Worm (Caenorhabditis elegans) whole organism, L1 larva: ENCODE data around the gene T24C4.3.
A peak's percentile ranks its signal among the peaks of the same experiment; 100 is the strongest.

Experiments
- aha-1 ChIP-seq: fragments of 150-350 bp; optimal IDR thresholded peaks from 2 replicates; lab custom pipeline; 2014; ENCODE audit warnings: missing biosample characterization, missing genetic modification characterization
- ama-1 ChIP-seq: fragments of 150-350 bp; optimal IDR thresholded peaks from 2 replicates; lab custom pipeline; 2014
- ceh-8 ChIP-seq: fragments of 200-800 bp; sonication (Bioruptor generic); optimal IDR thresholded peaks from 2 replicates; lab custom pipeline; 2018; ENCODE audit warnings: mild to moderate bottlenecking, missing genetic modification characterization, moderate library complexity, missing compliant biosample characterization
- ceh-82 ChIP-seq, 3 experiments: fragments of 150-350 bp in 1 of 3; sonication (generic microtip) in 2 of 3; optimal IDR thresholded peaks; 2 replicates each; lab custom pipeline; 2014 to 2017; ENCODE audit warnings: missing biosample characterization in 3 of 3, missing genetic modification characterization in 3 of 3
- ceh-88 ChIP-seq: fragments of 200-800 bp; sonication (Bioruptor generic); IDR thresholded peaks from 2 replicates; pipeline ENCODE4 v1.3.6; 2022; ENCODE audit warnings: missing genetic modification characterization, missing compliant biosample characterization
- ceh-90 ChIP-seq: sonication (generic microtip); optimal IDR thresholded peaks from 2 replicates; lab custom pipeline; 2016; ENCODE audit warnings: missing genetic modification characterization, missing compliant biosample characterization
- ces-1 ChIP-seq: fragments of 150-350 bp; optimal IDR thresholded peaks from 2 replicates; lab custom pipeline; 2014; ENCODE audit warnings: missing biosample characterization, missing genetic modification reagents, missing genetic modification characterization
- dpl-1 ChIP-seq, 3 experiments: fragments of 150-350 bp in 2 of 3; sonication (generic microtip) in 1 of 3; optimal IDR thresholded peaks; 2 replicates each; lab custom pipeline; 2014 to 2017; ENCODE audit warnings: missing biosample characterization in 3 of 3, missing genetic modification characterization in 3 of 3, missing genetic modification reagents in 3 of 3
- dsc-1 ChIP-seq: sonication (generic microtip); optimal IDR thresholded peaks from 2 replicates; lab custom pipeline; 2016; ENCODE audit warnings: mild to moderate bottlenecking, missing genetic modification characterization, missing compliant biosample characterization
- efl-3 ChIP-seq: fragments of 200-800 bp; sonication (Bioruptor generic); optimal IDR thresholded peaks from 2 replicates; lab custom pipeline; 2018; ENCODE audit warnings: mild to moderate bottlenecking, missing genetic modification characterization, missing compliant biosample characterization
- egl-27 ChIP-seq, 2 experiments: fragments of 150-350 bp in 1 of 2; sonication (generic microtip); optimal IDR thresholded peaks; 3 replicates each; lab custom pipeline; 2017 to 2018; ENCODE audit warnings: missing biosample characterization in 2 of 2, missing genetic modification characterization in 2 of 2, missing genetic modification reagents in 2 of 2
- fkh-8 ChIP-seq: sonication (generic microtip); optimal IDR thresholded peaks from 2 replicates; lab custom pipeline; 2016; ENCODE audit warnings: mild to moderate bottlenecking, missing genetic modification characterization, missing compliant biosample characterization
- grh-1 ChIP-seq: fragments of 200-800 bp; sonication (Bioruptor generic); IDR thresholded peaks from 2 replicates; pipeline ENCODE4 v1.3.6; 2022; ENCODE audit warnings: missing genetic modification reagents, missing genetic modification characterization, missing compliant biosample characterization
- hlh-17 ChIP-seq: fragments of 200-800 bp; sonication (Bioruptor generic); optimal IDR thresholded peaks from 2 replicates; lab custom pipeline; 2018; ENCODE audit warnings: missing genetic modification characterization, mild to moderate bottlenecking, missing compliant biosample characterization, moderate library complexity, borderline replicate concordance
- hpl-2 ChIP-seq: fragments of 150-350 bp; optimal IDR thresholded peaks from 2 replicates; lab custom pipeline; 2014; ENCODE audit warnings: missing biosample characterization, missing genetic modification reagents, missing genetic modification characterization
- lin-13 ChIP-seq: fragments of 150-350 bp; optimal IDR thresholded peaks from 2 replicates; lab custom pipeline; 2014; ENCODE audit warnings: missing biosample characterization, missing genetic modification reagents, missing genetic modification characterization
- lin-15B ChIP-seq: fragments of 150-350 bp; sonication (generic microtip); optimal IDR thresholded peaks from 3 replicates; lab custom pipeline; 2014; ENCODE audit warnings: missing biosample characterization, missing genetic modification characterization
- lin-39 ChIP-seq: fragments of 150-350 bp; optimal IDR thresholded peaks from 2 replicates; lab custom pipeline; 2014; ENCODE audit warnings: missing biosample characterization, missing genetic modification reagents, missing genetic modification characterization
- lsy-2 ChIP-seq, 2 experiments: fragments of 150-350 bp; optimal IDR thresholded peaks; 2 replicates each; lab custom pipeline; 2014; ENCODE audit warnings: missing biosample characterization in 2 of 2, missing genetic modification characterization in 2 of 2
- mef-2 ChIP-seq: fragments of 150-350 bp; optimal IDR thresholded peaks from 2 replicates; lab custom pipeline; 2014; ENCODE audit warnings: missing biosample characterization, missing genetic modification characterization
- nhr-19 ChIP-seq: fragments of 200-800 bp; sonication (Bioruptor generic); conservative IDR thresholded peaks from 2 replicates; pipeline ENCODE4 v1.3.6; 2022; ENCODE audit warnings: missing genetic modification characterization, missing compliant biosample characterization
- nhr-20 ChIP-seq: sonication (generic microtip); optimal IDR thresholded peaks from 2 replicates; lab custom pipeline; 2016; ENCODE audit warnings: mild to moderate bottlenecking, missing genetic modification characterization, missing compliant biosample characterization
- nhr-237 ChIP-seq: fragments of 150-350 bp; optimal IDR thresholded peaks from 2 replicates; lab custom pipeline; 2014; ENCODE audit warnings: missing biosample characterization, missing genetic modification characterization
- nhr-47 ChIP-seq: sonication (generic microtip); optimal IDR thresholded peaks from 2 replicates; lab custom pipeline; 2016; ENCODE audit warnings: mild to moderate bottlenecking, missing genetic modification characterization, moderate library complexity, missing compliant biosample characterization
- nhr-71 ChIP-seq: sonication (generic microtip); optimal IDR thresholded peaks from 2 replicates; lab custom pipeline; 2016; ENCODE audit warnings: mild to moderate bottlenecking, missing genetic modification characterization, moderate library complexity, missing compliant biosample characterization
- nhr-76 ChIP-seq: sonication (generic microtip); optimal IDR thresholded peaks from 2 replicates; lab custom pipeline; 2017; ENCODE audit warnings: missing biosample characterization, missing genetic modification characterization
- nhr-77 ChIP-seq: fragments of 150-350 bp; optimal IDR thresholded peaks from 2 replicates; lab custom pipeline; 2014; ENCODE audit warnings: missing biosample characterization, missing genetic modification characterization
- nhr-85 ChIP-seq: sonication (generic microtip); peaks from one replicate; lab custom pipeline; 2016; ENCODE audit warnings: missing genetic modification characterization, inconsistent platforms, missing compliant biosample characterization
- nhr-90 ChIP-seq: sonication (generic microtip); optimal IDR thresholded peaks from 2 replicates; lab custom pipeline; 2016; ENCODE audit warnings: mild to moderate bottlenecking, missing genetic modification characterization, missing compliant biosample characterization; ENCODE audit not compliant: poor library complexity
- pax-3 ChIP-seq: fragments of 200-800 bp; sonication (Bioruptor generic); optimal IDR thresholded peaks from 2 replicates; lab custom pipeline; 2018; ENCODE audit warnings: mild to moderate bottlenecking, missing genetic modification characterization, moderate library complexity, missing compliant biosample characterization
- pqm-1 ChIP-seq: sonication (generic microtip); optimal IDR thresholded peaks from 3 replicates; lab custom pipeline; 2017; ENCODE audit warnings: missing biosample characterization, missing genetic modification characterization
- skn-1 ChIP-seq: fragments of 150-350 bp; optimal IDR thresholded peaks from 2 replicates; lab custom pipeline; 2014; ENCODE audit warnings: missing biosample characterization, missing genetic modification characterization
- snpc-4 ChIP-seq: fragments of 150-350 bp; optimal IDR thresholded peaks from 2 replicates; lab custom pipeline; 2014; ENCODE audit warnings: missing biosample characterization, missing genetic modification characterization
- snu-23 ChIP-seq: sonication (generic microtip); optimal IDR thresholded peaks from 2 replicates; lab custom pipeline; 2016; ENCODE audit warnings: missing genetic modification characterization, missing compliant biosample characterization
- sox-4 ChIP-seq: sonication (generic microtip); optimal IDR thresholded peaks from 2 replicates; lab custom pipeline; 2016; ENCODE audit warnings: missing genetic modification characterization, missing compliant biosample characterization
- sptf-1 ChIP-seq: fragments of 150-350 bp; optimal IDR thresholded peaks from 2 replicates; lab custom pipeline; 2014; ENCODE audit warnings: missing biosample characterization, missing genetic modification characterization
- tbx-2 ChIP-seq: sonication (generic microtip); optimal IDR thresholded peaks from 2 replicates; lab custom pipeline; 2016; ENCODE audit warnings: missing genetic modification characterization, missing compliant biosample characterization
- unc-130 ChIP-seq: fragments of 150-350 bp; optimal IDR thresholded peaks from 2 replicates; lab custom pipeline; 2017; ENCODE audit warnings: missing biosample characterization, missing genetic modification characterization, inconsistent platforms
- unc-30 ChIP-seq: sonication (generic microtip); optimal IDR thresholded peaks from 2 replicates; lab custom pipeline; 2017; ENCODE audit warnings: missing biosample characterization, missing genetic modification characterization
- unc-62 ChIP-seq: fragments of 150-350 bp; optimal IDR thresholded peaks from 2 replicates; lab custom pipeline; 2014; ENCODE audit warnings: missing biosample characterization, missing genetic modification reagents, missing genetic modification characterization
- unc-86 ChIP-seq: sonication (generic microtip); optimal IDR thresholded peaks from 2 replicates; lab custom pipeline; 2016; ENCODE audit warnings: missing genetic modification characterization, missing compliant biosample characterization
- unc-98 ChIP-seq: fragments of 200-800 bp; sonication (Bioruptor generic); IDR thresholded peaks from 2 replicates; pipeline ENCODE4 v1.3.6; 2022; ENCODE audit warnings: missing genetic modification characterization, missing compliant biosample characterization
- xbp-1 ChIP-seq: sonication (generic microtip); optimal IDR thresholded peaks from 2 replicates; lab custom pipeline; 2016; ENCODE audit warnings: missing genetic modification characterization, missing compliant biosample characterization
- zag-1 ChIP-seq: fragments of 150-350 bp; optimal IDR thresholded peaks from 2 replicates; lab custom pipeline; 2014; ENCODE audit warnings: missing biosample characterization, missing genetic modification characterization
- ztf-11 ChIP-seq, 2 experiments: sonication (generic microtip); optimal IDR thresholded peaks; 2 replicates each; lab custom pipeline; 2016 to 2017; ENCODE audit warnings: missing genetic modification characterization in 2 of 2, missing biosample characterization in 1 of 2, missing compliant biosample characterization in 1 of 2

T24C4.3 gene

DNA sequence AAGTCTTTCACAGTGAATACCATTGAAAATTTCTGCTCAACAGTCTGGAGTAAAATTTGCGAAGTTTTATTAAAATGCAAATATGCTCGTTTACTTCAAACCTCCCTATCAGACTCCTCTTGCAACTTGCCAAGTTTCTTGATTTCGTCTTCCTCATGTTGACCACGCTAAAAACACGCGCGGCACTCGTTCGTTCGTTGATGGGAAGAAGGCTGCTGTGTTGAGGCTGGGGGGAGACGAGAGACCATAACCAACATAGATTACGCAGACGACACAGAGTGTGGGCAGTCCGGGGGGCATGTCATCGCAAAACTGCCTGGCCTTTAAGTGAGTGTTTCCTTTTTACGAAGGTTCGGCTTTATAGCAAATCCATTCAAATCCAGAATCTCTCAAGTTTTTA lies 28.3 kb downstream of the T24C4.3 start (continued):
- TF ChIP-seq efl-3, result no peak
- TF ChIP-seq unc-86 (tag; lab: Kevin White, UChicago), result no peak
- TF ChIP-seq zag-1 (tag; lab: Kevin White, UChicago), result no peak
- no peak for TF ChIP-seq hlh-17 (GFP tag; lab: Kevin White, UChicago)
- TF ChIP-seq snpc-4 (tag; lab: Kevin White, UChicago), result no peak
- peak; percentile 36 for TF ChIP-seq nhr-19 (GFP tag; lab: Robert Waterston, UW)
- no peak for TF ChIP-seq pax-3 (tag; lab: Kevin White, UChicago)
- TF ChIP-seq hpl-2, result no peak
- peak in 1 of 3 experiments; percentile 59 for TF ChIP-seq ceh-82 (tag; optimal IDR thresholded peaks at IDR 0.05; lab: Kevin White, UChicago)
- TF ChIP-seq grh-1 (GFP tag; lab: Robert Waterston, UW), result no peak
- TF ChIP-seq dsc-1 (tag; lab: Kevin White, UChicago), result no peak
- no peak for TF ChIP-seq fkh-8
- TF ChIP-seq aha-1 (tag; lab: Kevin White, UChicago), result no peak
- TF ChIP-seq lsy-2 (tag; optimal IDR thresholded peaks at IDR 0.05; lab: Kevin White, UChicago), result peak in 1 of 2 experiments; percentile 19
- no peak for TF ChIP-seq ztf-11 (tag; optimal IDR thresholded peaks at IDR 0.05; lab: Kevin White, UChicago)
- no peak for TF ChIP-seq ama-1 (lab: Kevin White, UChicago)
- no peak for TF ChIP-seq nhr-76 (tag; lab: Kevin White, UChicago)
- peak; percentile 49 for TF ChIP-seq snu-23 (GFP tag; lab: Kevin White, UChicago)
- TF ChIP-seq nhr-47 (tag; lab: Kevin White, UChicago), result no peak
- peak; percentile 44 for TF ChIP-seq nhr-71 (tag; lab: Kevin White, UChicago)
- TF ChIP-seq tbx-2, result no peak
- no peak for TF ChIP-seq sox-4 (tag; lab: Kevin White, UChicago)
- no peak for TF ChIP-seq ceh-90
- no peak for TF ChIP-seq pqm-1 (tag; lab: Kevin White, UChicago)
- peak; percentile 8 for TF ChIP-seq skn-1 (tag; lab: Kevin White, UChicago)
- TF ChIP-seq unc-62 (GFP tag; lab: Kevin White, UChicago), result no peak
- no peak for TF ChIP-seq egl-27 (tag; optimal IDR thresholded peaks at IDR 0.05; lab: Kevin White, UChicago)
- peak in 1 of 3 experiments; percentile 28 for TF ChIP-seq dpl-1 (GFP tag; optimal IDR thresholded peaks at IDR 0.05; lab: Kevin White, UChicago)
- TF ChIP-seq nhr-77 (tag; lab: Kevin White, UChicago), result no peak
- no peak for TF ChIP-seq sptf-1 (tag; lab: Kevin White, UChicago)
- no peak for TF ChIP-seq ces-1 (GFP tag; lab: Kevin White, UChicago)
- TF ChIP-seq nhr-237 (tag; lab: Kevin White, UChicago), result no peak
- peak; percentile 21 for TF ChIP-seq nhr-20 (tag; lab: Kevin White, UChicago)
- no peak for TF ChIP-seq lin-39 (tag; lab: Kevin White, UChicago)
- no peak for TF ChIP-seq nhr-85 (tag; lab: Kevin White, UChicago)
- TF ChIP-seq lin-13 (GFP tag; lab: Kevin White, UChicago), result no peak
- TF ChIP-seq ceh-88 (GFP tag; lab: Robert Waterston, UW), result no peak
- TF ChIP-seq unc-98 (GFP tag; lab: Robert Waterston, UW), result no peak
- TF ChIP-seq nhr-90 (tag; lab: Kevin White, UChicago), result no peak
- no peak for TF ChIP-seq xbp-1 (tag; lab: Kevin White, UChicago)
- TF ChIP-seq mef-2 (tag; lab: Kevin White, UChicago), result no peak
- no peak for TF ChIP-seq unc-30 (tag; lab: Kevin White, UChicago)
- TF ChIP-seq ceh-8 (GFP tag; lab: Kevin White, UChicago), result no peak
- TF ChIP-seq unc-130 (tag; lab: Kevin White, UChicago), result peak; percentile 37
- no peak for TF ChIP-seq lin-15B (tag; lab: Kevin White, UChicago)
- TF ChIP-seq, all 84 proteins: peak for 16
